Fruit fly (Drosophila melanogaster) whole organism, embryonic: ENCODE results near the gene Nnp-1.

Experiments used
- CG1024 ChIP-seq: fragments of 200-800 bp; sonication (Bioruptor generic); IDR thresholded peaks from 2 replicates; pipeline ENCODE4 v1.3.6; 2022; ENCODE audit warnings: missing biosample characterization, missing genetic modification characterization
- CG10431 ChIP-seq: fragments of 200-800 bp; sonication (Bioruptor generic); optimal IDR thresholded peaks from 3 replicates; lab custom pipeline; 2018; ENCODE audit warnings: missing biosample characterization, mild to moderate bottlenecking, missing genetic modification characterization
- CG10543 ChIP-seq: fragments of 200-800 bp; sonication (Bioruptor generic); optimal IDR thresholded peaks from 3 replicates; lab custom pipeline; 2017; ENCODE audit warnings: missing biosample characterization, mild to moderate bottlenecking, missing genetic modification characterization, moderate library complexity
- CG10979 ChIP-seq: fragments of 200-800 bp; sonication (Bioruptor generic); optimal IDR thresholded peaks from 2 replicates; lab custom pipeline; 2018; ENCODE audit warnings: missing biosample characterization, mild to moderate bottlenecking, missing genetic modification characterization, moderate library complexity
- CG12104 ChIP-seq: fragments of 200-800 bp; sonication (Bioruptor generic); optimal IDR thresholded peaks from 3 replicates; lab custom pipeline; 2016; ENCODE audit warnings: missing biosample characterization, missing genetic modification characterization
- CG12744 ChIP-seq: fragments of 200-800 bp; sonication (Bioruptor generic); optimal IDR thresholded peaks from 2 replicates; lab custom pipeline; 2016; ENCODE audit warnings: missing biosample characterization, missing genetic modification characterization
- CG12769 ChIP-seq: fragments of 200-800 bp; sonication (Bioruptor generic); optimal IDR thresholded peaks from 2 replicates; lab custom pipeline; 2019; ENCODE audit warnings: missing biosample characterization, mild to moderate bottlenecking, missing genetic modification characterization, moderate library complexity
- CG15514 ChIP-seq: fragments of 200-800 bp; sonication (Bioruptor generic); optimal IDR thresholded peaks from 3 replicates; lab custom pipeline; 2017; ENCODE audit warnings: missing biosample characterization, missing genetic modification characterization, mild to moderate bottlenecking, moderate library complexity, missing genetic modification reagents
- CG1832 ChIP-seq: fragments of 200-800 bp; sonication (Bioruptor generic); optimal IDR thresholded peaks from 2 replicates; lab custom pipeline; 2017; ENCODE audit warnings: missing biosample characterization, mild to moderate bottlenecking, missing genetic modification characterization, inconsistent platforms
- CG30403 ChIP-seq: fragments of 200-800 bp; sonication (Bioruptor generic); optimal IDR thresholded peaks from 3 replicates; lab custom pipeline; 2016; ENCODE audit warnings: missing biosample characterization, missing genetic modification characterization
- CG34422 ChIP-seq: fragments of 200-800 bp; sonication (Bioruptor generic); IDR thresholded peaks from 3 replicates; pipeline ENCODE4 v1.3.6; 2022; ENCODE audit warnings: missing biosample characterization, missing genetic modification characterization
- CG4360 ChIP-seq: fragments of 200-800 bp; sonication (Bioruptor generic); IDR thresholded peaks from 2 replicates; pipeline ENCODE4 v1.3.6; 2022; ENCODE audit warnings: missing biosample characterization, missing genetic modification characterization
- CG43689 ChIP-seq: fragments of 200-800 bp; sonication (Bioruptor generic); IDR thresholded peaks from 2 replicates; pipeline ENCODE4 v1.3.6; 2022; ENCODE audit warnings: missing biosample characterization, missing genetic modification characterization
- CG6254 ChIP-seq: fragments of 200-800 bp; sonication (Bioruptor generic); optimal IDR thresholded peaks from 3 replicates; lab custom pipeline; 2017; ENCODE audit warnings: mild to moderate bottlenecking, missing biosample characterization, missing genetic modification reagents, missing genetic modification characterization
- CG6689 ChIP-seq: fragments of 200-800 bp; sonication (Bioruptor generic); IDR thresholded peaks from 2 replicates; pipeline ENCODE4 v1.3.6; 2022; ENCODE audit warnings: missing biosample characterization, missing genetic modification characterization
- CG6791 ChIP-seq: fragments of 200-800 bp; sonication (Bioruptor generic); IDR thresholded peaks from 3 replicates; pipeline ENCODE4 v1.3.6; 2022; ENCODE audit warnings: missing biosample characterization, missing genetic modification characterization; ENCODE audit not compliant: partially characterized antibody
- CG6813 ChIP-seq: fragments of 200-800 bp; sonication (Bioruptor generic); optimal IDR thresholded peaks from 2 replicates; lab custom pipeline; 2017; ENCODE audit warnings: missing biosample characterization, missing genetic modification characterization, mild to moderate bottlenecking, moderate library complexity, missing genetic modification reagents
- CG7556 ChIP-seq: fragments of 200-800 bp; sonication (Bioruptor generic); optimal IDR thresholded peaks from 2 replicates; lab custom pipeline; 2017; ENCODE audit warnings: missing biosample characterization, mild to moderate bottlenecking, missing genetic modification characterization
- CG7839 ChIP-seq: fragments of 200-800 bp; sonication (Bioruptor generic); optimal IDR thresholded peaks from 3 replicates; lab custom pipeline; 2018; ENCODE audit warnings: missing biosample characterization, mild to moderate bottlenecking, missing genetic modification characterization, moderate library complexity
- CG8089 ChIP-seq: fragments of 200-800 bp; sonication (Bioruptor generic); optimal IDR thresholded peaks from 3 replicates; lab custom pipeline; 2016; ENCODE audit warnings: missing biosample characterization, missing genetic modification characterization
- CG9797 ChIP-seq: fragments of 200-800 bp; sonication (Bioruptor generic); optimal IDR thresholded peaks from 3 replicates; lab custom pipeline; 2018; ENCODE audit warnings: missing biosample characterization, mild to moderate bottlenecking, missing genetic modification characterization
- CG9932 ChIP-seq: fragments of 200-800 bp; sonication (Bioruptor generic); IDR thresholded peaks from 2 replicates; pipeline ENCODE4 v1.3.6; 2022; ENCODE audit warnings: missing biosample characterization, missing genetic modification characterization
- D19B ChIP-seq: fragments of 200-800 bp; sonication (Bioruptor generic); optimal IDR thresholded peaks from 2 replicates; lab custom pipeline; 2017; ENCODE audit warnings: missing biosample characterization, mild to moderate bottlenecking, missing genetic modification characterization
- Dek ChIP-seq: fragments of 200-800 bp; sonication (Bioruptor generic); optimal IDR thresholded peaks from 3 replicates; lab custom pipeline; 2019; ENCODE audit warnings: missing biosample characterization, mild to moderate bottlenecking, missing genetic modification characterization, moderate library complexity
- Doc2 ChIP-seq: fragments of 200-800 bp; sonication (Bioruptor generic); IDR thresholded peaks from 2 replicates; pipeline ENCODE4 v1.3.6; 2022; ENCODE audit warnings: missing biosample characterization, missing genetic modification characterization
- Dref ChIP-seq: fragments of 200-800 bp; sonication (Bioruptor generic); IDR thresholded peaks from 2 replicates; pipeline ENCODE4 v1.3.6; 2022; ENCODE audit warnings: missing biosample characterization, missing genetic modification characterization
- E2f1 ChIP-seq: fragments of 200-800 bp; sonication (Bioruptor generic); IDR thresholded peaks from 2 replicates; pipeline ENCODE4 v1.3.6; 2022; ENCODE audit warnings: missing biosample characterization, missing genetic modification characterization
- Gug ChIP-seq: fragments of 200-800 bp; sonication (Bioruptor generic); IDR thresholded peaks from 4 replicates; pipeline ENCODE4 v1.3.6; 2022; ENCODE audit warnings: missing biosample characterization, missing genetic modification characterization
- Hmx ChIP-seq: fragments of 200-800 bp; sonication (Bioruptor generic); optimal IDR thresholded peaks from 2 replicates; lab custom pipeline; 2016; ENCODE audit warnings: missing biosample characterization, missing genetic modification characterization
- Mes4 ChIP-seq: fragments of 200-800 bp; sonication (Bioruptor generic); optimal IDR thresholded peaks from 2 replicates; lab custom pipeline; 2016; ENCODE audit warnings: missing biosample characterization, missing genetic modification characterization
- Poxn ChIP-seq: fragments of 200-800 bp; sonication (Bioruptor generic); IDR thresholded peaks from 2 replicates; pipeline ENCODE4 v1.3.6; 2022; ENCODE audit warnings: missing biosample characterization, missing genetic modification characterization
- Rx ChIP-seq: fragments of 200-800 bp; sonication (Bioruptor generic); IDR thresholded peaks from 2 replicates; pipeline ENCODE4 v1.3.6; 2022; ENCODE audit warnings: missing biosample characterization, missing genetic modification characterization
- Trl ChIP-seq, 3 experiments: fragments of >200 bp in 2 of 3; fragments of 200-800 bp in 1 of 3; sonication (Bioruptor generic) in 1 of 3; optimal IDR thresholded peaks; 2 replicates in 1 of 3; 3 replicates in 2 of 3; lab custom pipeline; 2016 to 2017; ENCODE audit warnings: missing biosample characterization in 1 of 3, missing genetic modification characterization in 1 of 3
- abd-A ChIP-seq: fragments of 200-800 bp; sonication (Bioruptor generic); optimal IDR thresholded peaks from 3 replicates; lab custom pipeline; 2019; ENCODE audit warnings: missing biosample characterization, mild to moderate bottlenecking, missing genetic modification characterization, moderate library complexity
- amos ChIP-seq: fragments of 200-800 bp; sonication (Bioruptor generic); IDR thresholded peaks from 2 replicates; pipeline ENCODE4 v1.3.6; 2022; ENCODE audit warnings: missing biosample characterization, missing genetic modification characterization; ENCODE audit not compliant: partially characterized antibody
- ato ChIP-seq: fragments of 200-800 bp; sonication (Bioruptor generic); IDR thresholded peaks from 2 replicates; pipeline ENCODE4 v1.3.6; 2022; ENCODE audit warnings: missing biosample characterization, missing genetic modification characterization; ENCODE audit not compliant: partially characterized antibody
- cg ChIP-seq: fragments of 200-800 bp; sonication (Bioruptor generic); optimal IDR thresholded peaks from 3 replicates; lab custom pipeline; 2019; ENCODE audit warnings: missing biosample characterization, mild to moderate bottlenecking, missing genetic modification characterization, moderate library complexity
- ci ChIP-seq: fragments of 200-800 bp; sonication (Bioruptor generic); IDR thresholded peaks from 3 replicates; pipeline ENCODE4 v1.3.6; 2022; ENCODE audit warnings: missing biosample characterization, missing genetic modification characterization
- dati ChIP-seq: fragments of 200-800 bp; sonication (Bioruptor generic); IDR thresholded peaks from 2 replicates; pipeline ENCODE4 v1.3.6; 2022; ENCODE audit warnings: missing biosample characterization, missing genetic modification characterization
- esg ChIP-seq: fragments of 200-800 bp; sonication (Bioruptor generic); conservative IDR thresholded peaks from 2 replicates; pipeline ENCODE4 v1.3.6; 2022; ENCODE audit warnings: missing biosample characterization, missing genetic modification characterization
- gcm ChIP-seq: fragments of 200-800 bp; sonication (Bioruptor generic); optimal IDR thresholded peaks from 2 replicates; lab custom pipeline; 2019; ENCODE audit warnings: missing biosample characterization, mild to moderate bottlenecking, missing genetic modification characterization, moderate library complexity
- gsb ChIP-seq: fragments of 200-800 bp; sonication (Bioruptor generic); IDR thresholded peaks from 2 replicates; pipeline ENCODE4 v1.3.6; 2022; ENCODE audit warnings: missing biosample characterization, missing genetic modification characterization
- ham ChIP-seq: fragments of 200-800 bp; sonication (Bioruptor generic); IDR thresholded peaks from 2 replicates; pipeline ENCODE4 v1.3.6; 2022; ENCODE audit warnings: missing biosample characterization, missing genetic modification characterization
- salm ChIP-seq: fragments of 200-800 bp; sonication (Bioruptor generic); optimal IDR thresholded peaks from 2 replicates; lab custom pipeline; 2018; ENCODE audit warnings: missing biosample characterization, mild to moderate bottlenecking, missing genetic modification characterization
- schlank ChIP-seq: fragments of 200-800 bp; sonication (Bioruptor generic); optimal IDR thresholded peaks from 2 replicates; lab custom pipeline; 2018; ENCODE audit warnings: missing biosample characterization, mild to moderate bottlenecking, missing genetic modification characterization
- sna ChIP-seq: fragments of 200-800 bp; sonication (Bioruptor generic); IDR thresholded peaks from 2 replicates; pipeline ENCODE4 v1.3.6; 2022; ENCODE audit warnings: missing biosample characterization, missing genetic modification characterization; ENCODE audit not compliant: partially characterized antibody
- twi ChIP-seq: fragments of 200-800 bp; optimal IDR thresholded peaks from 2 replicates; lab custom pipeline; 2019; ENCODE audit warnings: missing biosample characterization, mild to moderate bottlenecking, missing genetic modification characterization, moderate library complexity
- unpg ChIP-seq: fragments of 200-800 bp; sonication (Bioruptor generic); optimal IDR thresholded peaks from 3 replicates; lab custom pipeline; 2018; ENCODE audit warnings: missing biosample characterization, mild to moderate bottlenecking, missing genetic modification characterization, moderate library complexity
- zfh2 ChIP-seq: fragments of 200-800 bp; sonication (Bioruptor generic); optimal IDR thresholded peaks from 2 replicates; lab custom pipeline; 2016; ENCODE audit warnings: missing biosample characterization, missing genetic modification characterization

The Nnp-1 gene

DNA sequence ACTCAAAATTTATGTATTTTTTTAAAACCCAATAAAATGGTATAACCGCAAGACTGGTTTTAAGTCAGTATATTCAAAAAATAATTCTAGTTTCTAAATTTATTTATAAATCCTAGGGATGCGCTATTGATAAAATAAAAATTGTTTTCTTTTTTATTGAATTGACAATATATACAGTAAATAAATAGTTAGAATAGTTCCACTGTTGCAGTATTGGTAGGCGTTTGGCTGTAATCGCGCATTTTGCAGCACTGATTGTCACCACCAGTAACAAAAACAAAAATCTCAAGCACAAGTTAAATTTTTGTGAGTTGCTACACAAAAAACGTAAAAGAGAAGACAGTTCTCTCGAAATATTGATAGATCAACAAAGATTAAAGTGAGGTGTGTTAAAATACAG lies 3.0 kb upstream of the Nnp-1 start, which contains the start of gene CG31855 (continued):
- TF ChIP-seq CG6689 (GFP tag; lab: Robert Waterston, UW), result peak; percentile 63
- peak; percentile 69; the same call in 1 of the 2 replicates for TF ChIP-seq CG1024 (GFP tag; lab: Robert Waterston, UW)
- no peak for TF ChIP-seq cg
- TF ChIP-seq CG43689, result peak; percentile 39; the same call in 1 of the 2 replicates
- TF ChIP-seq schlank (tag; lab: Kevin White, UChicago), result peak; percentile 61
- TF ChIP-seq Trl (optimal IDR thresholded peaks at IDR 0.05; lab: Kevin White, UChicago), result no peak
- TF ChIP-seq Trl (GFP tag; optimal IDR thresholded peaks at IDR 0.05; lab: Kevin White, UChicago), result peak; percentile 79
- TF ChIP-seq CG8089 (GFP tag; lab: Kevin White, UChicago), result peak; percentile 43
- TF ChIP-seq E2f1 (GFP tag; lab: Robert Waterston, UW), result peak; percentile 77
- 0 out of 2 replicates have a peak, but pooled peaks have one; percentile 9 for TF ChIP-seq Rx (GFP tag; lab: Robert Waterston, UW)
- TF ChIP-seq Doc2 (GFP tag; lab: Robert Waterston, UW), result no peak
- peak; percentile 70 for TF ChIP-seq CG10979 (tag; lab: Kevin White, UChicago)
- TF ChIP-seq Gug, result peak; percentile 77
- no peak for TF ChIP-seq CG12769 (tag; lab: Kevin White, UChicago)
- peak; percentile 87 for TF ChIP-seq CG34422 (GFP tag; lab: Robert Waterston, UW)
- TF ChIP-seq CG4360 (GFP tag; lab: Robert Waterston, UW), result no peak
- no peak for TF ChIP-seq ato
- peak; percentile 52 for TF ChIP-seq esg (GFP tag; lab: Robert Waterston, UW)
- peak; percentile 63 for TF ChIP-seq CG12744
- TF ChIP-seq Dref, result 0 out of 2 replicates have a peak, but pooled peaks have one; percentile 25
- TF ChIP-seq CG10543 (GFP tag; lab: Kevin White, UChicago), result peak; percentile 86
- TF ChIP-seq Hmx (GFP tag; lab: Kevin White, UChicago), result peak; percentile 78
- peak; percentile 79 for TF ChIP-seq CG7556 (GFP tag; lab: Kevin White, UChicago)
- peak; percentile 54 for TF ChIP-seq D19B (GFP tag; lab: Kevin White, UChicago)
- peak; percentile 80 for TF ChIP-seq zfh2 (GFP tag; lab: Kevin White, UChicago)
- TF ChIP-seq CG6254, result peak; percentile 17
- peak; percentile 78 for TF ChIP-seq Dek (tag; lab: Kevin White, UChicago)
- 0 out of 3 replicates have a peak, but pooled peaks have one; percentile 16 for TF ChIP-seq CG6791 (GFP tag; lab: Robert Waterston, UW)
- peak; percentile 90 for TF ChIP-seq CG30403
- TF ChIP-seq twi (tag; lab: Kevin White, UChicago), result peak; percentile 36
- TF ChIP-seq ci, result peak; percentile 84
- TF ChIP-seq CG7839 (tag; lab: Kevin White, UChicago), result peak; percentile 82
- no peak for TF ChIP-seq abd-A (tag; lab: Kevin White, UChicago)
- peak; percentile 68 for TF ChIP-seq gcm
- TF ChIP-seq gsb, result peak; percentile 52; the same call in 1 of the 2 replicates
- no peak for TF ChIP-seq sna (GFP tag; lab: Robert Waterston, UW)
- peak; percentile 67 for TF ChIP-seq CG10431 (GFP tag; lab: Kevin White, UChicago)
- no peak for TF ChIP-seq CG9797
- peak; percentile 56 for TF ChIP-seq CG6813 (GFP tag; lab: Kevin White, UChicago)
- TF ChIP-seq ham (GFP tag; lab: Robert Waterston, UW), result peak; percentile 37; the same call in 1 of the 2 replicates
- TF ChIP-seq CG15514 (GFP tag; lab: Kevin White, UChicago), result peak; percentile 82
- peak; percentile 41; the same call in 1 of the 2 replicates for TF ChIP-seq Poxn
- peak; percentile 67 for TF ChIP-seq CG12104 (GFP tag; lab: Kevin White, UChicago)
- TF ChIP-seq Mes4 (GFP tag; lab: Kevin White, UChicago), result peak; percentile 49
- no peak; the same call in 1 of the 2 replicates for TF ChIP-seq amos (GFP tag; lab: Robert Waterston, UW)
- TF ChIP-seq dati (GFP tag; lab: Robert Waterston, UW), result no peak
- peak; percentile 36 for TF ChIP-seq salm (tag; lab: Kevin White, UChicago)
- TF ChIP-seq unpg (GFP tag; lab: Kevin White, UChicago), result peak; percentile 81
- peak; percentile 95 for TF ChIP-seq CG9932 (GFP tag; lab: Robert Waterston, UW)
- TF ChIP-seq CG1832, result no peak
